Fruit fly (Drosophila melanogaster) whole organism, embryonic: ENCODE measurements around the gene CG11723.
A peak's percentile ranks its signal among the peaks of the same experiment; 100 is the strongest.

ENCODE experiments used
- CG10462 ChIP-seq: fragments of 200-800 bp; sonication (Bioruptor generic); optimal IDR thresholded peaks from 2 replicates; lab custom pipeline; 2016; ENCODE audit warnings: missing biosample characterization, missing genetic modification characterization
- CG10654 ChIP-seq: fragments of 200-800 bp; sonication (Bioruptor generic); optimal IDR thresholded peaks from 2 replicates; lab custom pipeline; 2016; ENCODE audit warnings: missing biosample characterization, missing genetic modification characterization
- CG12071 ChIP-seq: fragments of 200-800 bp; sonication (Bioruptor generic); optimal IDR thresholded peaks from 3 replicates; lab custom pipeline; 2018; ENCODE audit warnings: missing biosample characterization, mild to moderate bottlenecking, missing genetic modification characterization
- CG13296 ChIP-seq: fragments of 200-800 bp; sonication (Bioruptor generic); optimal IDR thresholded peaks from 3 replicates; lab custom pipeline; 2018; ENCODE audit warnings: missing biosample characterization, mild to moderate bottlenecking, missing genetic modification characterization
- CG13424 ChIP-seq: fragments of 200-800 bp; sonication (Bioruptor generic); optimal IDR thresholded peaks from 2 replicates; lab custom pipeline; 2019; ENCODE audit warnings: missing biosample characterization, mild to moderate bottlenecking, missing genetic modification characterization, moderate library complexity
- CG15514 ChIP-seq: fragments of 200-800 bp; sonication (Bioruptor generic); optimal IDR thresholded peaks from 3 replicates; lab custom pipeline; 2017; ENCODE audit warnings: missing biosample characterization, missing genetic modification characterization, mild to moderate bottlenecking, moderate library complexity, missing genetic modification reagents
- CG15601 ChIP-seq: fragments of 200-800 bp; sonication (Bioruptor generic); optimal IDR thresholded peaks from 3 replicates; lab custom pipeline; 2019; ENCODE audit warnings: missing biosample characterization, mild to moderate bottlenecking, missing genetic modification characterization, moderate library complexity
- CG16813 ChIP-seq: fragments of 200-800 bp; sonication (Bioruptor generic); IDR thresholded peaks from 3 replicates; pipeline ENCODE4 v1.3.6; 2022; ENCODE audit warnings: missing biosample characterization, missing genetic modification characterization; ENCODE audit not compliant: partially characterized antibody
- CG17359 ChIP-seq: fragments of 200-800 bp; sonication (Bioruptor generic); optimal IDR thresholded peaks from 3 replicates; lab custom pipeline; 2018; ENCODE audit warnings: missing biosample characterization, mild to moderate bottlenecking, missing genetic modification characterization, moderate library complexity
- CG17612 ChIP-seq: fragments of 200-800 bp; sonication (Bioruptor generic); IDR thresholded peaks from 2 replicates; pipeline ENCODE4 v1.3.6; 2022; ENCODE audit warnings: missing biosample characterization, missing genetic modification characterization
- CG3407 ChIP-seq: fragments of 200-800 bp; sonication (Bioruptor generic); optimal IDR thresholded peaks from 2 replicates; lab custom pipeline; 2018; ENCODE audit warnings: missing biosample characterization, mild to moderate bottlenecking, missing genetic modification characterization
- CG3726 ChIP-seq: fragments of 200-800 bp; sonication (Bioruptor generic); IDR thresholded peaks from 3 replicates; pipeline ENCODE4, ENCODE4 v1.3.6; 2022; ENCODE audit warnings: missing biosample characterization, missing genetic modification characterization
- CG3847 ChIP-seq: fragments of 200-800 bp; sonication (Bioruptor generic); IDR thresholded peaks from 2 replicates; pipeline ENCODE4 v1.3.6; 2022; ENCODE audit warnings: missing biosample characterization, missing genetic modification characterization
- CG4424 ChIP-seq: fragments of 200-800 bp; sonication (Bioruptor generic); optimal IDR thresholded peaks from 3 replicates; lab custom pipeline; 2016; ENCODE audit warnings: missing biosample characterization, missing genetic modification characterization
- CG4617 ChIP-seq: fragments of 200-800 bp; sonication (Bioruptor generic); optimal IDR thresholded peaks from 3 replicates; lab custom pipeline; 2016; ENCODE audit warnings: missing biosample characterization, missing genetic modification characterization, borderline replicate concordance
- CG6654 ChIP-seq: fragments of 200-800 bp; sonication (Bioruptor generic); optimal IDR thresholded peaks from 2 replicates; lab custom pipeline; 2017; ENCODE audit warnings: missing biosample characterization, mild to moderate bottlenecking, missing genetic modification characterization
- CG8290 ChIP-seq, 3 experiments: fragments of 200-800 bp; sonication (Bioruptor generic); optimal IDR thresholded peaks; 2 replicates each; lab custom pipeline; 2016 to 2019; ENCODE audit warnings: missing biosample characterization in 3 of 3, missing genetic modification characterization in 3 of 3, mild to moderate bottlenecking in 2 of 3, moderate library complexity in 1 of 3
- CG8924 ChIP-seq: fragments of 200-800 bp; optimal IDR thresholded peaks from 3 replicates; lab custom pipeline; 2019; ENCODE audit warnings: missing biosample characterization, mild to moderate bottlenecking, missing genetic modification characterization, moderate library complexity
- CG8944 ChIP-seq: fragments of 200-800 bp; sonication (Bioruptor generic); optimal IDR thresholded peaks from 3 replicates; lab custom pipeline; 2016; ENCODE audit warnings: missing biosample characterization, missing genetic modification characterization
- CG9437 ChIP-seq: fragments of 200-800 bp; sonication (Bioruptor generic); optimal IDR thresholded peaks from 2 replicates; lab custom pipeline; 2018; ENCODE audit warnings: missing biosample characterization, mild to moderate bottlenecking, missing genetic modification characterization
- Dbx ChIP-seq: fragments of 200-800 bp; sonication (Bioruptor generic); IDR thresholded peaks from 3 replicates; pipeline ENCODE4 v1.3.6; 2022; ENCODE audit warnings: missing biosample characterization, missing genetic modification characterization
- Deaf1 ChIP-seq: fragments of 200-800 bp; optimal IDR thresholded peaks from 3 replicates; lab custom pipeline; 2019; ENCODE audit warnings: missing biosample characterization, mild to moderate bottlenecking, missing genetic modification characterization, moderate library complexity
- Dip2 ChIP-seq: fragments of 200-800 bp; sonication (Bioruptor generic); IDR thresholded peaks from 2 replicates; pipeline ENCODE4 v1.3.6; 2022; ENCODE audit warnings: missing biosample characterization, missing genetic modification characterization
- Hr78 ChIP-seq, 2 experiments: fragments of 200-800 bp in 1 of 2; fragments of >200 bp in 1 of 2; sonication (Bioruptor generic) in 1 of 2; optimal IDR thresholded peaks; 2 replicates each; lab custom pipeline; 2017 to 2019; ENCODE audit warnings: missing biosample characterization in 2 of 2, missing genetic modification characterization in 2 of 2, mild to moderate bottlenecking in 1 of 2, moderate library complexity in 1 of 2
- Hsf ChIP-seq: fragments of 200-800 bp; sonication (Bioruptor generic); optimal IDR thresholded peaks from 3 replicates; lab custom pipeline; 2016; ENCODE audit warnings: missing biosample characterization, missing genetic modification characterization
- Lim3 ChIP-seq: fragments of 200-800 bp; sonication (Bioruptor generic); IDR thresholded peaks from 2 replicates; pipeline ENCODE4 v1.3.6; 2022; ENCODE audit warnings: missing biosample characterization, missing genetic modification characterization
- MBD-R2 ChIP-seq: fragments of 200-800 bp; sonication (Bioruptor generic); IDR thresholded peaks from 2 replicates; pipeline ENCODE4 v1.3.6; 2022; ENCODE audit warnings: missing biosample characterization, missing genetic modification characterization
- Mad ChIP-seq: fragments of 200-800 bp; sonication (Bioruptor generic); optimal IDR thresholded peaks from 2 replicates; lab custom pipeline; 2016; ENCODE audit warnings: missing biosample characterization, missing genetic modification characterization
- Max ChIP-seq: fragments of 200-800 bp; sonication (Bioruptor generic); optimal IDR thresholded peaks from 2 replicates; lab custom pipeline; 2016; ENCODE audit warnings: missing biosample characterization, mild to moderate bottlenecking, missing genetic modification characterization
- Meics ChIP-seq: fragments of 200-800 bp; sonication (Bioruptor generic); optimal IDR thresholded peaks from 2 replicates; lab custom pipeline; 2017; ENCODE audit warnings: missing biosample characterization, mild to moderate bottlenecking, missing genetic modification characterization
- Tbp ChIP-seq: fragments of >200 bp; optimal IDR thresholded peaks from 2 replicates; lab custom pipeline; 2018; ENCODE audit warnings: missing biosample characterization, missing genetic modification characterization
- ac ChIP-seq: fragments of 200-800 bp; sonication (Bioruptor generic); optimal IDR thresholded peaks from 3 replicates; lab custom pipeline; 2017; ENCODE audit warnings: missing biosample characterization, mild to moderate bottlenecking, missing genetic modification characterization
- al ChIP-seq: fragments of 200-800 bp; sonication (Bioruptor generic); IDR thresholded peaks from 2 replicates; pipeline ENCODE4 v1.3.6; 2022; ENCODE audit warnings: missing biosample characterization, missing genetic modification characterization
- btn ChIP-seq: fragments of 200-800 bp; sonication (Bioruptor generic); optimal IDR thresholded peaks from 2 replicates; lab custom pipeline; 2016; ENCODE audit warnings: missing biosample characterization, missing genetic modification characterization
- dpn ChIP-seq, 2 experiments: fragments of 200-800 bp; sonication (Bioruptor generic); optimal IDR thresholded peaks; 3 replicates each; lab custom pipeline; 2016; ENCODE audit warnings: missing biosample characterization in 2 of 2, missing genetic modification characterization in 2 of 2
- gce ChIP-seq: fragments of 200-800 bp; sonication (Bioruptor generic); IDR thresholded peaks from 3 replicates; pipeline ENCODE4 v1.3.6; 2022; ENCODE audit warnings: missing biosample characterization, missing genetic modification characterization
- grau ChIP-seq: fragments of 200-800 bp; optimal IDR thresholded peaks from 3 replicates; lab custom pipeline; 2019; ENCODE audit warnings: missing biosample characterization, mild to moderate bottlenecking, missing genetic modification characterization, moderate library complexity
- grn ChIP-seq: fragments of 200-800 bp; sonication (Bioruptor generic); optimal IDR thresholded peaks from 3 replicates; lab custom pipeline; 2017; ENCODE audit warnings: missing biosample characterization, missing genetic modification characterization
- ham ChIP-seq: fragments of 200-800 bp; sonication (Bioruptor generic); IDR thresholded peaks from 2 replicates; pipeline ENCODE4 v1.3.6; 2022; ENCODE audit warnings: missing biosample characterization, missing genetic modification characterization
- ind ChIP-seq: fragments of 200-800 bp; sonication (Bioruptor generic); optimal IDR thresholded peaks from 3 replicates; lab custom pipeline; 2016; ENCODE audit warnings: missing biosample characterization, missing genetic modification characterization
- klu ChIP-seq: fragments of 200-800 bp; sonication (Bioruptor generic); IDR thresholded peaks from 2 replicates; pipeline ENCODE4 v1.3.6; 2022; ENCODE audit warnings: missing biosample characterization, missing genetic modification characterization
- nerfin-2 ChIP-seq: fragments of 200-800 bp; sonication (Bioruptor generic); IDR thresholded peaks from 2 replicates; pipeline ENCODE4 v1.3.6; 2022; ENCODE audit warnings: missing biosample characterization, missing genetic modification characterization; ENCODE audit not compliant: partially characterized antibody
- otp ChIP-seq: fragments of 200-800 bp; sonication (Bioruptor generic); IDR thresholded peaks from 3 replicates; pipeline ENCODE4, ENCODE4 v1.3.6; 2022; ENCODE audit warnings: missing biosample characterization, missing genetic modification characterization
- scrt ChIP-seq: fragments of 200-800 bp; sonication (Bioruptor generic); optimal IDR thresholded peaks from 2 replicates; lab custom pipeline; 2018; ENCODE audit warnings: missing biosample characterization, mild to moderate bottlenecking, missing genetic modification characterization, moderate library complexity
- sens-2 ChIP-seq: fragments of 200-800 bp; sonication (Bioruptor generic); IDR thresholded peaks from 2 replicates; pipeline ENCODE4 v1.3.6; 2022; ENCODE audit warnings: missing biosample characterization, missing genetic modification characterization
- sob ChIP-seq: fragments of 200-800 bp; sonication (Bioruptor generic); IDR thresholded peaks from 2 replicates; pipeline ENCODE4 v1.3.6; 2022; ENCODE audit warnings: missing biosample characterization, missing genetic modification characterization
- sqz ChIP-seq: fragments of 200-800 bp; sonication (Bioruptor generic); optimal IDR thresholded peaks from 3 replicates; lab custom pipeline; 2018; ENCODE audit warnings: missing biosample characterization, mild to moderate bottlenecking, missing genetic modification characterization
- tin ChIP-seq: fragments of 200-800 bp; sonication (Bioruptor generic); optimal IDR thresholded peaks from 3 replicates; lab custom pipeline; 2016; ENCODE audit warnings: missing biosample characterization, missing genetic modification characterization
- tio ChIP-seq: fragments of 200-800 bp; sonication (Bioruptor generic); optimal IDR thresholded peaks from 2 replicates; lab custom pipeline; 2017; ENCODE audit warnings: missing biosample characterization, missing genetic modification characterization, inconsistent platforms
- zen ChIP-seq: fragments of 200-800 bp; sonication (Bioruptor generic); optimal IDR thresholded peaks from 3 replicates; lab custom pipeline; 2018; ENCODE audit warnings: missing biosample characterization, mild to moderate bottlenecking, missing genetic modification characterization, moderate library complexity

The CG11723 gene

dm6 chr2L:2180120-2180539 is 33.1 kb upstream of the CG11723 start (continued):
- TF ChIP-seq scrt (peak; percentile 82), gce (GFP tag; lab: Robert Waterston, UW) (peak; percentile 89), sqz (GFP tag; lab: Kevin White, UChicago) (peak; percentile 84), Meics (GFP tag; lab: Kevin White, UChicago) (peak; percentile 79), CG3847 (GFP tag; lab: Robert Waterston, UW) (peak; percentile 81), CG13296 (GFP tag; lab: Kevin White, UChicago) (peak; percentile 72), CG12071 (GFP tag; lab: Kevin White, UChicago) (peak; percentile 88), Hsf (peak; percentile 75), CG9437 (GFP tag; lab: Kevin White, UChicago) (peak; percentile 74), CG4424 (peak; percentile 88), tin (peak; percentile 91), CG3407 (GFP tag; lab: Kevin White, UChicago) (peak; percentile 84), al (GFP tag; lab: Robert Waterston, UW) (peak; percentile 75), Max (GFP tag; lab: Kevin White, UChicago) (peak; percentile 82), btn (GFP tag; lab: Kevin White, UChicago) (peak; percentile 75), MBD-R2 (GFP tag; lab: Robert Waterston, UW) (peak; percentile 59; the same call in 1 of the 2 replicates), sob (peak; percentile 87), CG4617 (GFP tag; lab: Kevin White, UChicago) (peak; percentile 46), Dip2 (GFP tag; lab: Robert Waterston, UW) (0 out of 2 replicates have a peak, but pooled peaks have one; percentile 19), tio (peak; percentile 63), CG16813 (GFP tag; lab: Robert Waterston, UW) (no peak), Lim3 (GFP tag; lab: Robert Waterston, UW) (peak; percentile 76), otp (peak; percentile 92), CG15514 (peak; percentile 74), zen (tag; lab: Kevin White, UChicago) (peak; percentile 93), nerfin-2 (GFP tag; lab: Robert Waterston, UW) (no peak), Deaf1 (tag; lab: Kevin White, UChicago) (peak; percentile 73), CG10462 (GFP tag; lab: Kevin White, UChicago) (peak; percentile 54), CG8944 (GFP tag; lab: Kevin White, UChicago) (peak; percentile 57), CG15601 (tag; lab: Kevin White, UChicago) (peak; percentile 94), klu (GFP tag; lab: Robert Waterston, UW) (peak; percentile 64), sens-2 (GFP tag; lab: Robert Waterston, UW) (peak; percentile 85; the same call in 1 of the 2 replicates), ham (GFP tag; lab: Robert Waterston, UW) (peak; percentile 60; the same call in 1 of the 2 replicates), Tbp (GFP tag; lab: Kevin White, UChicago) (no peak), grau (tag; lab: Kevin White, UChicago) (peak; percentile 90), CG17359 (tag; lab: Kevin White, UChicago) (peak; percentile 96), CG8290 (GFP tag; optimal IDR thresholded peaks at IDR 0.05; lab: Kevin White, UChicago) (peak; percentile 73), CG8290 (tag; optimal IDR thresholded peaks at IDR 0.05; lab: Kevin White, UChicago) (peak; percentile 26 to 81), CG6654 (GFP tag; lab: Kevin White, UChicago) (peak; percentile 82), CG17612 (GFP tag; lab: Robert Waterston, UW) (peak; percentile 65; the same call in 1 of the 2 replicates), grn (GFP tag; lab: Kevin White, UChicago) (peak; percentile 29), Dbx (GFP tag; lab: Robert Waterston, UW) (peak; percentile 84), ind (GFP tag; lab: Kevin White, UChicago) (peak; percentile 83), dpn (GFP tag; optimal IDR thresholded peaks at IDR 0.05; lab: Kevin White, UChicago) (peak; percentile 66 to 80), CG13424 (tag; lab: Kevin White, UChicago) (peak; percentile 92), CG8924 (peak; percentile 93), CG10654 (GFP tag; lab: Kevin White, UChicago) (peak; percentile 83), CG3726 (GFP tag; lab: Robert Waterston, UW) (peak; percentile 77; the same call in 2 of the 3 replicates), Hr78 (GFP tag; optimal IDR thresholded peaks at IDR 0.05; lab: Kevin White, UChicago) (peak in 1 of 2 experiments; percentile 97), Mad (peak; percentile 84), ac (GFP tag; lab: Kevin White, UChicago) (peak; percentile 78)
